Fruit fly (Drosophila melanogaster) whole organism, embryonic: ENCODE results near the gene CG10984.

Experiments
- Antp ChIP-seq: fragments of 200-800 bp; sonication (Bioruptor generic); optimal IDR thresholded peaks from 3 replicates; lab custom pipeline; 2016; ENCODE audit warnings: missing biosample characterization, missing genetic modification characterization
- B-H2 ChIP-seq: fragments of 200-800 bp; sonication (Bioruptor generic); optimal IDR thresholded peaks from 2 replicates; lab custom pipeline; 2018; ENCODE audit warnings: missing biosample characterization, mild to moderate bottlenecking, missing genetic modification characterization
- Bgb ChIP-seq: fragments of 200-800 bp; sonication (Bioruptor generic); IDR thresholded peaks from 2 replicates; pipeline ENCODE4 v1.3.6; 2022; ENCODE audit warnings: missing biosample characterization, missing genetic modification characterization; ENCODE audit not compliant: partially characterized antibody
- Bteb2 ChIP-seq: fragments of 200-800 bp; sonication (Bioruptor generic); optimal IDR thresholded peaks from 2 replicates; lab custom pipeline; 2016; ENCODE audit warnings: missing biosample characterization, missing genetic modification characterization
- CG10959 ChIP-seq: fragments of 200-800 bp; sonication (Bioruptor generic); IDR thresholded peaks from 2 replicates; pipeline ENCODE4 v1.3.6; 2022; ENCODE audit warnings: missing biosample characterization, missing genetic modification characterization
- CG11695 ChIP-seq: fragments of 200-800 bp; sonication (Bioruptor generic); IDR thresholded peaks from 3 replicates; pipeline ENCODE4 v1.3.6; 2022; ENCODE audit warnings: missing biosample characterization, missing genetic modification characterization
- CG13775 ChIP-seq: fragments of 200-800 bp; sonication (Bioruptor generic); optimal IDR thresholded peaks from 3 replicates; lab custom pipeline; 2017; ENCODE audit warnings: missing biosample characterization, mild to moderate bottlenecking, missing genetic modification characterization
- CG16813 ChIP-seq: fragments of 200-800 bp; sonication (Bioruptor generic); IDR thresholded peaks from 3 replicates; pipeline ENCODE4 v1.3.6; 2022; ENCODE audit warnings: missing biosample characterization, missing genetic modification characterization; ENCODE audit not compliant: partially characterized antibody
- CG17568 ChIP-seq: fragments of 200-800 bp; sonication (Bioruptor generic); optimal IDR thresholded peaks from 2 replicates; lab custom pipeline; 2018; ENCODE audit warnings: missing biosample characterization, mild to moderate bottlenecking, missing genetic modification characterization, moderate library complexity
- CG17612 ChIP-seq: fragments of 200-800 bp; sonication (Bioruptor generic); IDR thresholded peaks from 2 replicates; pipeline ENCODE4 v1.3.6; 2022; ENCODE audit warnings: missing biosample characterization, missing genetic modification characterization
- CG2889 ChIP-seq: fragments of 200-800 bp; sonication (Bioruptor generic); IDR thresholded peaks from 3 replicates; pipeline ENCODE4 v1.3.6; 2022; ENCODE audit warnings: missing biosample characterization, missing genetic modification characterization
- CG31365 ChIP-seq: fragments of 200-800 bp; sonication (Bioruptor generic); optimal IDR thresholded peaks from 2 replicates; lab custom pipeline; 2018; ENCODE audit warnings: missing biosample characterization, mild to moderate bottlenecking, missing genetic modification characterization
- CG34422 ChIP-seq: fragments of 200-800 bp; sonication (Bioruptor generic); IDR thresholded peaks from 3 replicates; pipeline ENCODE4 v1.3.6; 2022; ENCODE audit warnings: missing biosample characterization, missing genetic modification characterization
- CG6254 ChIP-seq: fragments of 200-800 bp; sonication (Bioruptor generic); optimal IDR thresholded peaks from 3 replicates; lab custom pipeline; 2017; ENCODE audit warnings: mild to moderate bottlenecking, missing biosample characterization, missing genetic modification reagents, missing genetic modification characterization
- CG6272 ChIP-seq: fragments of 200-800 bp; sonication (Bioruptor generic); IDR thresholded peaks from 2 replicates; pipeline ENCODE4 v1.3.6; 2022; ENCODE audit warnings: missing biosample characterization, missing genetic modification characterization
- CG7745 ChIP-seq: fragments of 200-800 bp; sonication (Bioruptor generic); optimal IDR thresholded peaks from 2 replicates; lab custom pipeline; 2018; ENCODE audit warnings: missing biosample characterization, mild to moderate bottlenecking, missing genetic modification characterization, moderate library complexity
- CTCF ChIP-seq: fragments of 200-800 bp; sonication (Bioruptor generic); optimal IDR thresholded peaks from 2 replicates; lab custom pipeline; 2017; ENCODE audit warnings: missing biosample characterization, mild to moderate bottlenecking, missing genetic modification characterization, moderate library complexity
- CoRest ChIP-seq: fragments of 200-800 bp; sonication (Bioruptor generic); optimal IDR thresholded peaks from 3 replicates; lab custom pipeline; 2018; ENCODE audit warnings: missing biosample characterization, mild to moderate bottlenecking, missing genetic modification characterization, moderate library complexity
- Dll ChIP-seq: fragments of 200-800 bp; sonication (Bioruptor generic); IDR thresholded peaks from 4 replicates; pipeline ENCODE4 v1.3.6; 2022; ENCODE audit warnings: missing biosample characterization, missing genetic modification characterization; ENCODE audit not compliant: partially characterized antibody
- GATAe ChIP-seq: fragments of 200-800 bp; sonication (Bioruptor generic); conservative IDR thresholded peaks from 2 replicates; pipeline ENCODE4 v1.3.6; 2022; ENCODE audit warnings: missing biosample characterization, missing genetic modification characterization
- HmgZ ChIP-seq: fragments of 200-800 bp; sonication (Bioruptor generic); optimal IDR thresholded peaks from 2 replicates; lab custom pipeline; 2018; ENCODE audit warnings: missing biosample characterization, mild to moderate bottlenecking, missing genetic modification characterization
- Hmr ChIP-seq: fragments of 200-800 bp; sonication (Bioruptor generic); optimal IDR thresholded peaks from 3 replicates; lab custom pipeline; 2017; ENCODE audit warnings: mild to moderate bottlenecking, missing biosample characterization, missing genetic modification reagents, missing genetic modification characterization
- Hmx ChIP-seq: fragments of 200-800 bp; sonication (Bioruptor generic); optimal IDR thresholded peaks from 2 replicates; lab custom pipeline; 2016; ENCODE audit warnings: missing biosample characterization, missing genetic modification characterization
- Hr39 ChIP-seq: fragments of >200 bp; optimal IDR thresholded peaks from 2 replicates; lab custom pipeline; 2017
- Lpt ChIP-seq: fragments of >200 bp; optimal IDR thresholded peaks from 2 replicates; lab custom pipeline; 2018; ENCODE audit warnings: missing biosample characterization, missing genetic modification characterization
- Nf-YB ChIP-seq: fragments of 200-800 bp; sonication (Bioruptor generic); optimal IDR thresholded peaks from 3 replicates; lab custom pipeline; 2019; ENCODE audit warnings: missing biosample characterization, mild to moderate bottlenecking, missing genetic modification characterization, moderate library complexity
- Oli ChIP-seq: fragments of 200-800 bp; sonication (Bioruptor generic); optimal IDR thresholded peaks from 2 replicates; lab custom pipeline; 2018; ENCODE audit warnings: missing biosample characterization, mild to moderate bottlenecking, missing genetic modification characterization, moderate library complexity
- Ssrp ChIP-seq: fragments of 200-800 bp; sonication (Bioruptor generic); optimal IDR thresholded peaks from 2 replicates; lab custom pipeline; 2018; ENCODE audit warnings: missing biosample characterization, mild to moderate bottlenecking, missing genetic modification characterization, moderate library complexity
- Stat92E ChIP-seq, 3 experiments: fragments of >200 bp in 2 of 3; fragments of 200-800 bp in 1 of 3; sonication (Bioruptor generic) in 1 of 3; optimal IDR thresholded peaks; 2 replicates each; lab custom pipeline; 2017 to 2019; ENCODE audit warnings: missing biosample characterization in 3 of 3, missing genetic modification characterization in 3 of 3, mild to moderate bottlenecking in 1 of 3, moderate library complexity in 1 of 3
- Xbp1 ChIP-seq: fragments of 200-800 bp; sonication (Bioruptor generic); optimal IDR thresholded peaks from 3 replicates; lab custom pipeline; 2016; ENCODE audit warnings: missing biosample characterization, mild to moderate bottlenecking, missing genetic modification characterization
- YL-1 ChIP-seq: fragments of 200-800 bp; sonication (Bioruptor generic); optimal IDR thresholded peaks from 3 replicates; lab custom pipeline; 2017; ENCODE audit warnings: missing biosample characterization, mild to moderate bottlenecking, missing genetic modification characterization
- ab ChIP-seq: fragments of 200-800 bp; sonication (Bioruptor generic); optimal IDR thresholded peaks from 2 replicates; lab custom pipeline; 2016; ENCODE audit warnings: missing biosample characterization, missing genetic modification characterization
- az2 ChIP-seq: fragments of 200-800 bp; sonication (Bioruptor generic); optimal IDR thresholded peaks from 3 replicates; lab custom pipeline; 2016; ENCODE audit warnings: missing biosample characterization, missing genetic modification characterization
- bbx ChIP-seq: fragments of 200-800 bp; sonication (Bioruptor generic); IDR thresholded peaks from 2 replicates; pipeline ENCODE4 v1.3.6; 2022; ENCODE audit warnings: missing biosample characterization, missing genetic modification characterization; ENCODE audit not compliant: partially characterized antibody
- crol ChIP-seq: fragments of 200-800 bp; sonication (Bioruptor generic); IDR thresholded peaks from 2 replicates; pipeline ENCODE4 v1.3.6; 2022; ENCODE audit warnings: missing biosample characterization, missing genetic modification characterization
- cwo ChIP-seq: fragments of 200-800 bp; sonication (Bioruptor generic); optimal IDR thresholded peaks from 3 replicates; lab custom pipeline; 2017; ENCODE audit warnings: missing biosample characterization, missing genetic modification characterization, mild to moderate bottlenecking, moderate library complexity, missing genetic modification reagents
- eve ChIP-seq, 2 experiments: fragments of >200 bp; optimal IDR thresholded peaks; 2 replicates each; lab custom pipeline; 2017; ENCODE audit warnings: missing biosample characterization in 2 of 2, missing genetic modification characterization in 2 of 2
- fd3F ChIP-seq: fragments of 200-800 bp; sonication (Bioruptor generic); optimal IDR thresholded peaks from 2 replicates; lab custom pipeline; 2018; ENCODE audit warnings: missing biosample characterization, mild to moderate bottlenecking, missing genetic modification characterization, moderate library complexity
- gem ChIP-seq: fragments of 200-800 bp; sonication (Bioruptor generic); optimal IDR thresholded peaks from 2 replicates; lab custom pipeline; 2019; ENCODE audit warnings: missing biosample characterization, mild to moderate bottlenecking, missing genetic modification characterization, moderate library complexity
- gfzf ChIP-seq: fragments of 200-800 bp; sonication (Bioruptor generic); optimal IDR thresholded peaks from 2 replicates; lab custom pipeline; 2016; ENCODE audit warnings: missing biosample characterization, mild to moderate bottlenecking, missing genetic modification characterization, moderate library complexity
- h ChIP-seq: fragments of >200 bp; optimal IDR thresholded peaks from 2 replicates; lab custom pipeline; 2017
- her ChIP-seq: fragments of 200-800 bp; sonication (Bioruptor generic); optimal IDR thresholded peaks from 2 replicates; lab custom pipeline; 2016; ENCODE audit warnings: missing biosample characterization, missing genetic modification characterization
- ind ChIP-seq: fragments of 200-800 bp; sonication (Bioruptor generic); optimal IDR thresholded peaks from 3 replicates; lab custom pipeline; 2016; ENCODE audit warnings: missing biosample characterization, missing genetic modification characterization
- kah ChIP-seq: fragments of 200-800 bp; sonication (Bioruptor generic); optimal IDR thresholded peaks from 2 replicates; lab custom pipeline; 2018; ENCODE audit warnings: missing biosample characterization, mild to moderate bottlenecking, missing genetic modification characterization
- pzg ChIP-seq: fragments of 200-800 bp; sonication (Bioruptor generic); optimal IDR thresholded peaks from 3 replicates; lab custom pipeline; 2018; ENCODE audit warnings: missing biosample characterization, mild to moderate bottlenecking, missing genetic modification characterization, moderate library complexity
- sc ChIP-seq, 3 experiments: fragments of >200 bp in 2 of 3; fragments of 200-800 bp in 1 of 3; sonication (Bioruptor generic) in 1 of 3; optimal IDR thresholded peaks; 2 replicates in 2 of 3; 3 replicates in 1 of 3; lab custom pipeline; 2017; ENCODE audit warnings: mild to moderate bottlenecking in 1 of 3, missing biosample characterization in 1 of 3, missing genetic modification characterization in 1 of 3, missing genetic modification reagents in 1 of 3
- scrt ChIP-seq: fragments of 200-800 bp; sonication (Bioruptor generic); optimal IDR thresholded peaks from 2 replicates; lab custom pipeline; 2018; ENCODE audit warnings: missing biosample characterization, mild to moderate bottlenecking, missing genetic modification characterization, moderate library complexity
- slbo ChIP-seq: fragments of 200-800 bp; sonication (Bioruptor generic); IDR thresholded peaks from 2 replicates; pipeline ENCODE4 v1.3.6; 2022; ENCODE audit warnings: missing biosample characterization, missing genetic modification characterization
- sna ChIP-seq: fragments of 200-800 bp; sonication (Bioruptor generic); IDR thresholded peaks from 2 replicates; pipeline ENCODE4 v1.3.6; 2022; ENCODE audit warnings: missing biosample characterization, missing genetic modification characterization; ENCODE audit not compliant: partially characterized antibody
- trem ChIP-seq: fragments of 200-800 bp; optimal IDR thresholded peaks from 3 replicates; lab custom pipeline; 2019; ENCODE audit warnings: missing biosample characterization, mild to moderate bottlenecking, missing genetic modification characterization, moderate library complexity
- z ChIP-seq: fragments of 200-800 bp; sonication (Bioruptor generic); IDR thresholded peaks from 3 replicates; pipeline ENCODE4 v1.3.6; 2022; ENCODE audit warnings: missing biosample characterization, missing genetic modification characterization

Gene CG10984

dm6 chr3L:12792933-12793448 lies 43.1 kb downstream of the CG10984 start (continued):
- TF ChIP-seq cwo (GFP tag; lab: Kevin White, UChicago) (peak; percentile 66), CG2889 (no peak), Hmr (GFP tag; lab: Kevin White, UChicago) (peak; percentile 68), B-H2 (GFP tag; lab: Kevin White, UChicago) (no peak), scrt (GFP tag; lab: Kevin White, UChicago) (peak; percentile 56), Antp (GFP tag; lab: Kevin White, UChicago) (no peak), ab (GFP tag; lab: Kevin White, UChicago) (no peak), Stat92E (GFP tag; optimal IDR thresholded peaks at IDR 0.05; lab: Kevin White, UChicago) (no peak), pzg (GFP tag; lab: Kevin White, UChicago) (no peak), bbx (GFP tag; lab: Robert Waterston, UW) (no peak), Nf-YB (GFP tag; lab: Kevin White, UChicago) (peak; percentile 40), CG6254 (GFP tag; lab: Kevin White, UChicago) (no peak), CG11695 (peak; percentile 92), Oli (tag; lab: Kevin White, UChicago) (peak; percentile 59), CG7745 (tag; lab: Kevin White, UChicago) (no peak), YL-1 (GFP tag; lab: Kevin White, UChicago) (no peak), gem (tag; lab: Kevin White, UChicago) (peak; percentile 86), Bgb (GFP tag; lab: Robert Waterston, UW) (no peak), sc (optimal IDR thresholded peaks at IDR 0.05; lab: Kevin White, UChicago) (no peak), sc (GFP tag; optimal IDR thresholded peaks at IDR 0.05; lab: Kevin White, UChicago) (no peak), Hr39 (lab: Kevin White, UChicago) (no peak), sna (GFP tag; lab: Robert Waterston, UW) (no peak), gfzf (no peak), CG17612 (GFP tag; lab: Robert Waterston, UW) (no peak), Hmx (GFP tag; lab: Kevin White, UChicago) (peak; percentile 70), Ssrp (tag; lab: Kevin White, UChicago) (peak; percentile 40), ind (GFP tag; lab: Kevin White, UChicago) (peak; percentile 63), CG34422 (GFP tag; lab: Robert Waterston, UW) (no peak; the same call in 2 of the 3 replicates), kah (GFP tag; lab: Kevin White, UChicago) (peak; percentile 23), z (GFP tag; lab: Robert Waterston, UW) (no peak), h (no peak), trem (tag; lab: Kevin White, UChicago) (peak; percentile 64), CG10959 (GFP tag; lab: Robert Waterston, UW) (no peak), CoRest (tag; lab: Kevin White, UChicago) (peak; percentile 80), GATAe (GFP tag; lab: Robert Waterston, UW) (no peak), fd3F (GFP tag; lab: Kevin White, UChicago) (peak; percentile 39), CG6272 (GFP tag; lab: Robert Waterston, UW) (no peak), HmgZ (tag; lab: Kevin White, UChicago) (peak; percentile 61), Bteb2 (peak; percentile 40), Dll (GFP tag; lab: Robert Waterston, UW) (no peak), CTCF (GFP tag; lab: Kevin White, UChicago) (no peak), eve (GFP tag; optimal IDR thresholded peaks at IDR 0.05; lab: Kevin White, UChicago) (peak in 1 of 2 experiments; percentile 30), Lpt (no peak), CG13775 (GFP tag; lab: Kevin White, UChicago) (peak; percentile 39), her (no peak), CG31365 (tag; lab: Kevin White, UChicago) (no peak), CG16813 (GFP tag; lab: Robert Waterston, UW) (no peak), crol (GFP tag; lab: Robert Waterston, UW) (no peak), slbo (GFP tag; lab: Robert Waterston, UW) (peak; percentile 58; the same call in 1 of the 2 replicates), Xbp1 (GFP tag; lab: Kevin White, UChicago) (peak; percentile 17), CG17568 (GFP tag; lab: Kevin White, UChicago) (peak; percentile 53), az2 (peak; percentile 42)
